ENCODE assay signal across 5 fruit fly cellular contexts in genomic region chrX:8974203-8974602, dm6.
TF ChIP-seq lines count a peak whose summit lies in the region.

Gene CG10962 (minus strand): TSS chrX:8974255.

- no peak for TF ChIP-seq CTCF in whole organism, embryonic (GFP tag; optimal IDR thresholded peaks at IDR 0.05; lab: Kevin White, UChicago)

TF ChIP-seq in whole organism, adult, 20 proteins besides CTCF, POLR2A, EP300 and RAD21 (continues in another document):
- TF ChIP-seq pad (GFP tag; optimal IDR thresholded peaks at IDR 0.05; lab: Kevin White, UChicago) (peak; percentile 50), cic (GFP tag; optimal IDR thresholded peaks at IDR 0.05; lab: Kevin White, UChicago) (no peak), ovo (GFP tag; optimal IDR thresholded peaks at IDR 0.05; lab: Kevin White, UChicago) (no peak), CG14711 (tag; optimal IDR thresholded peaks at IDR 0.05; lab: Kevin White, UChicago) (peak; percentile 76), tj (GFP tag; optimal IDR thresholded peaks at IDR 0.05; lab: Kevin White, UChicago) (peak; percentile 52), toe (GFP tag; optimal IDR thresholded peaks at IDR 0.05; lab: Kevin White, UChicago) (peak; percentile 50), cnc (optimal IDR thresholded peaks at IDR 0.05; lab: Kevin White, UChicago) (no peak), CG7101 (tag; optimal IDR thresholded peaks at IDR 0.05; lab: Kevin White, UChicago) (peak; percentile 83), Hr96 (GFP tag; optimal IDR thresholded peaks at IDR 0.05; lab: Kevin White, UChicago) (peak; percentile 85), kay (GFP tag; lab: Kevin White, UChicago; ENCODE audit: borderline replicate concordance) (no peak), bab1 (GFP tag; optimal IDR thresholded peaks at IDR 0.05; lab: Kevin White, UChicago) (peak; percentile 65), CG11617 (GFP tag; optimal IDR thresholded peaks at IDR 0.05; lab: Kevin White, UChicago) (peak; percentile 71), CG1620 (GFP tag; optimal IDR thresholded peaks at IDR 0.05; lab: Kevin White, UChicago) (peak; percentile 25), Mnt (GFP tag; optimal IDR thresholded peaks at IDR 0.05; lab: Kevin White, UChicago) (peak; percentile 63), CG33017 (tag; optimal IDR thresholded peaks at IDR 0.05; lab: Kevin White, UChicago) (peak; percentile 53), Crg-1 (GFP tag; optimal IDR thresholded peaks at IDR 0.05; lab: Kevin White, UChicago) (peak; percentile 59), CG5204 (GFP tag; optimal IDR thresholded peaks at IDR 0.05; lab: Kevin White, UChicago) (peak; percentile 62), CG12768 (GFP tag; optimal IDR thresholded peaks at IDR 0.05; lab: Kevin White, UChicago) (peak; percentile 47)

TF ChIP-seq in whole organism, embryonic, 481 proteins besides CTCF, POLR2A, EP300 and RAD21 (continues in another document):
- TF ChIP-seq zfh2 (GFP tag; optimal IDR thresholded peaks at IDR 0.05; lab: Kevin White, UChicago) (peak; percentile 62), CG31224 (GFP tag; IDR thresholded peaks at IDR 0.05; lab: Robert Waterston, UW) (no peak), CrebB (tag; optimal IDR thresholded peaks at IDR 0.05; lab: Kevin White, UChicago) (peak; percentile 34), aop (GFP tag; IDR thresholded peaks at IDR 0.05; lab: Robert Waterston, UW) (no peak), CG12071 (GFP tag; optimal IDR thresholded peaks at IDR 0.05; lab: Kevin White, UChicago) (peak; percentile 52), Fer3 (tag; optimal IDR thresholded peaks at IDR 0.05; lab: Kevin White, UChicago) (peak; percentile 68), schlank (tag; optimal IDR thresholded peaks at IDR 0.05; lab: Kevin White, UChicago) (peak; percentile 43), chif (GFP tag; optimal IDR thresholded peaks at IDR 0.05; lab: Kevin White, UChicago) (peak in 1 of 2 experiments; percentile 15), otp (GFP tag; IDR thresholded peaks at IDR 0.05; lab: Robert Waterston, UW) (no peak), CG3995 (GFP tag; optimal IDR thresholded peaks at IDR 0.05; lab: Kevin White, UChicago) (no peak), CG2199 (GFP tag; IDR thresholded peaks at IDR 0.05; lab: Robert Waterston, UW) (no peak), CG10979 (tag; optimal IDR thresholded peaks at IDR 0.05; lab: Kevin White, UChicago) (no peak), nau (GFP tag; optimal IDR thresholded peaks at IDR 0.05; lab: Kevin White, UChicago) (peak; percentile 26), lmd (GFP tag; IDR thresholded peaks at IDR 0.05; lab: Robert Waterston, UW) (peak; percentile 68), Opbp (GFP tag; IDR thresholded peaks at IDR 0.05; lab: Robert Waterston, UW; ENCODE audit: partially characterized antibody) (no peak), CG7928 (GFP tag; optimal IDR thresholded peaks at IDR 0.05; lab: Kevin White, UChicago) (no peak), CG9817 (tag; optimal IDR thresholded peaks at IDR 0.05; lab: Kevin White, UChicago) (peak; percentile 69), CG4820 (GFP tag; optimal IDR thresholded peaks at IDR 0.05; lab: Kevin White, UChicago) (peak; percentile 40), Hmr (GFP tag; optimal IDR thresholded peaks at IDR 0.05; lab: Kevin White, UChicago) (peak; percentile 60)

TF ChIP-seq in whole organism, prepupa, 60 proteins besides CTCF, POLR2A, EP300 and RAD21 (continues in another document):
- TF ChIP-seq CG10631 (GFP tag; optimal IDR thresholded peaks at IDR 0.05; lab: Kevin White, UChicago): peak; percentile 68
- TF ChIP-seq fd85E (GFP tag; optimal IDR thresholded peaks at IDR 0.05; lab: Kevin White, UChicago): peak; percentile 45
- TF ChIP-seq acj6 (GFP tag; optimal IDR thresholded peaks at IDR 0.05; lab: Kevin White, UChicago): peak; percentile 76
- peak; percentile 63 for TF ChIP-seq CG32006 (GFP tag; optimal IDR thresholded peaks at IDR 0.05; lab: Kevin White, UChicago)
- peak; percentile 70 for TF ChIP-seq CG8119 (GFP tag; IDR thresholded peaks at IDR 0.05; lab: Robert Waterston, UW)
- peak in 1 of 2 experiments; percentile 47 for TF ChIP-seq salr (GFP tag; optimal IDR thresholded peaks at IDR 0.05; lab: Kevin White, UChicago)
- peak; percentile 51 for TF ChIP-seq CG6808 (GFP tag; optimal IDR thresholded peaks at IDR 0.05; lab: Kevin White, UChicago)
- peak; percentile 69 for TF ChIP-seq eg (GFP tag; IDR thresholded peaks at IDR 0.05; lab: Robert Waterston, UW)
- TF ChIP-seq dsx (GFP tag; optimal IDR thresholded peaks at IDR 0.05; lab: Kevin White, UChicago; ENCODE audit: poor library complexity, severe bottlenecking): peak; percentile 77
- peak; percentile 92 for TF ChIP-seq esn (GFP tag; optimal IDR thresholded peaks at IDR 0.05; lab: Kevin White, UChicago)
- peak; percentile 45 for TF ChIP-seq CG6854 (GFP tag; optimal IDR thresholded peaks at IDR 0.05; lab: Kevin White, UChicago)
- TF ChIP-seq CG8319 (GFP tag; optimal IDR thresholded peaks at IDR 0.05; lab: Kevin White, UChicago): peak; percentile 63
- peak; percentile 49 for TF ChIP-seq CG16779 (tag; optimal IDR thresholded peaks at IDR 0.05; lab: Kevin White, UChicago)
- peak; percentile 30 for TF ChIP-seq CG4318 (GFP tag; optimal IDR thresholded peaks at IDR 0.05; lab: Kevin White, UChicago)
- peak; percentile 84 for TF ChIP-seq CG6792 (GFP tag; optimal IDR thresholded peaks at IDR 0.05; lab: Kevin White, UChicago)
- peak; percentile 58 for TF ChIP-seq Ets96B (tag; optimal IDR thresholded peaks at IDR 0.05; lab: Kevin White, UChicago)
- peak; percentile 73 for TF ChIP-seq Blimp-1 (GFP tag; optimal IDR thresholded peaks at IDR 0.05; lab: Kevin White, UChicago)
- peak; percentile 79 for TF ChIP-seq CG34406 (GFP tag; optimal IDR thresholded peaks at IDR 0.05; lab: Kevin White, UChicago)
- peak; percentile 92 for TF ChIP-seq CG6163 (GFP tag; IDR thresholded peaks at IDR 0.05; lab: Robert Waterston, UW)

TF ChIP-seq in whole organism, pupa, 21 proteins besides CTCF, POLR2A, EP300 and RAD21:
- peak; percentile 66 for TF ChIP-seq CG17806 (tag; optimal IDR thresholded peaks at IDR 0.05; lab: Kevin White, UChicago)
- peak; percentile 42 for TF ChIP-seq gl (tag; optimal IDR thresholded peaks at IDR 0.05; lab: Kevin White, UChicago)
- peak; percentile 75 for TF ChIP-seq Pif1A (GFP tag; optimal IDR thresholded peaks at IDR 0.05; lab: Kevin White, UChicago)
- TF ChIP-seq CG14655 (GFP tag; optimal IDR thresholded peaks at IDR 0.05; lab: Kevin White, UChicago): peak; percentile 46
- peak; percentile 31 for TF ChIP-seq CG8301 (tag; optimal IDR thresholded peaks at IDR 0.05; lab: Kevin White, UChicago)
- TF ChIP-seq CG8159 (tag; optimal IDR thresholded peaks at IDR 0.05; lab: Kevin White, UChicago): peak; percentile 79
- peak; percentile 61 for TF ChIP-seq CG34367 (tag; optimal IDR thresholded peaks at IDR 0.05; lab: Kevin White, UChicago)
- TF ChIP-seq CG9948 (tag; optimal IDR thresholded peaks at IDR 0.05; lab: Kevin White, UChicago): peak; percentile 39
- peak; percentile 48 for TF ChIP-seq CG12605 (GFP tag; IDR thresholded peaks at IDR 0.05; lab: Robert Waterston, UW)
- TF ChIP-seq Ets98B (GFP tag; IDR thresholded peaks at IDR 0.05; lab: Robert Waterston, UW): peak; percentile 64
- peak; percentile 79 for TF ChIP-seq Pif1B (GFP tag; optimal IDR thresholded peaks at IDR 0.05; lab: Kevin White, UChicago)
- peak; percentile 23 for TF ChIP-seq EcR (GFP tag; optimal IDR thresholded peaks at IDR 0.05; lab: Kevin White, UChicago)
- no peak for TF ChIP-seq D1 (tag; optimal IDR thresholded peaks at IDR 0.05; lab: Kevin White, UChicago)
- peak; percentile 76 for TF ChIP-seq CG4496 (GFP tag; IDR thresholded peaks at IDR 0.05; lab: Robert Waterston, UW)
- TF ChIP-seq CG32121 (GFP tag; IDR thresholded peaks at IDR 0.05; lab: Robert Waterston, UW): peak; percentile 86
- TF ChIP-seq fd96Ca (GFP tag; IDR thresholded peaks at IDR 0.05; lab: Robert Waterston, UW): peak; percentile 72
- TF ChIP-seq CG10348 (GFP tag; IDR thresholded peaks at IDR 0.05; lab: Robert Waterston, UW): no peak
- no peak for TF ChIP-seq CG13204 (GFP tag; optimal IDR thresholded peaks at IDR 0.05; lab: Kevin White, UChicago)
- TF ChIP-seq rn (GFP tag; IDR thresholded peaks at IDR 0.05; lab: Robert Waterston, UW): 0 out of 2 replicates have a peak, but pooled peaks have one; percentile 47
- peak; percentile 83 for TF ChIP-seq Snoo (tag; optimal IDR thresholded peaks at IDR 0.05; lab: Kevin White, UChicago)
- TF ChIP-seq CG15710 (tag; optimal IDR thresholded peaks at IDR 0.05; lab: Kevin White, UChicago): peak; percentile 76
TF ChIP-seq in whole organism, pupa: peak in this region for 18.

TF ChIP-seq in whole organism, wandering third instar larva, 38 proteins besides CTCF, POLR2A, EP300 and RAD21 (continues in another document):
- TF ChIP-seq woc (GFP tag; optimal IDR thresholded peaks at IDR 0.05; lab: Kevin White, UChicago): peak; percentile 88
- peak; percentile 28 for TF ChIP-seq Mio (GFP tag; optimal IDR thresholded peaks at IDR 0.05; lab: Kevin White, UChicago)
- TF ChIP-seq Myc (optimal IDR thresholded peaks at IDR 0.05; lab: Kevin White, UChicago): no peak
- TF ChIP-seq psq (GFP tag; optimal IDR thresholded peaks at IDR 0.05; lab: Kevin White, UChicago): peak; percentile 77
- peak; percentile 91 for TF ChIP-seq rgr (GFP tag; optimal IDR thresholded peaks at IDR 0.05; lab: Kevin White, UChicago)
- peak; percentile 95 for TF ChIP-seq fru (GFP tag; optimal IDR thresholded peaks at IDR 0.05; lab: Kevin White, UChicago)
- peak; percentile 71 for TF ChIP-seq CrebA (GFP tag; optimal IDR thresholded peaks at IDR 0.05; lab: Kevin White, UChicago; ENCODE audit: borderline replicate concordance)
- peak; percentile 95 for TF ChIP-seq Sp1 (GFP tag; optimal IDR thresholded peaks at IDR 0.05; lab: Kevin White, UChicago)
- TF ChIP-seq OdsH (GFP tag; optimal IDR thresholded peaks at IDR 0.05; lab: Kevin White, UChicago): peak; percentile 87
- TF ChIP-seq GATAd (GFP tag; optimal IDR thresholded peaks at IDR 0.05; lab: Kevin White, UChicago): peak; percentile 49
- peak; percentile 43 for TF ChIP-seq dsf (GFP tag; optimal IDR thresholded peaks at IDR 0.05; lab: Kevin White, UChicago; ENCODE audit: borderline replicate concordance)
- TF ChIP-seq br (GFP tag; optimal IDR thresholded peaks at IDR 0.05; lab: Kevin White, UChicago): peak; percentile 88
- peak; percentile 44 for TF ChIP-seq sv (GFP tag; optimal IDR thresholded peaks at IDR 0.05; lab: Kevin White, UChicago)
- no peak for TF ChIP-seq Hr78 (GFP tag; optimal IDR thresholded peaks at IDR 0.05; lab: Kevin White, UChicago)
- TF ChIP-seq Vsx2 (GFP tag; optimal IDR thresholded peaks at IDR 0.05; lab: Kevin White, UChicago; ENCODE audit: partially characterized antibody): no peak
- no peak for TF ChIP-seq jim (GFP tag; optimal IDR thresholded peaks at IDR 0.05; lab: Kevin White, UChicago)
- TF ChIP-seq HLH106 (tag; optimal IDR thresholded peaks at IDR 0.05; lab: Kevin White, UChicago): peak; percentile 90
- peak; percentile 82 for TF ChIP-seq Jra (GFP tag; optimal IDR thresholded peaks at IDR 0.05; lab: Kevin White, UChicago)
- TF ChIP-seq Hr83 (GFP tag; optimal IDR thresholded peaks at IDR 0.05; lab: Kevin White, UChicago; ENCODE audit: poor library complexity, severe bottlenecking): peak; percentile 76
- peak; percentile 79 for TF ChIP-seq CG9705 (GFP tag; optimal IDR thresholded peaks at IDR 0.05; lab: Kevin White, UChicago)
- no peak for TF ChIP-seq Abd-B (GFP tag; optimal IDR thresholded peaks at IDR 0.05; lab: Kevin White, UChicago)
- TF ChIP-seq pan (optimal IDR thresholded peaks at IDR 0.05; lab: Kevin White, UChicago): no peak
